Worm (Caenorhabditis elegans): ENCODE results near the gene F26F12.3.

The F26F12.3 gene

DNA sequence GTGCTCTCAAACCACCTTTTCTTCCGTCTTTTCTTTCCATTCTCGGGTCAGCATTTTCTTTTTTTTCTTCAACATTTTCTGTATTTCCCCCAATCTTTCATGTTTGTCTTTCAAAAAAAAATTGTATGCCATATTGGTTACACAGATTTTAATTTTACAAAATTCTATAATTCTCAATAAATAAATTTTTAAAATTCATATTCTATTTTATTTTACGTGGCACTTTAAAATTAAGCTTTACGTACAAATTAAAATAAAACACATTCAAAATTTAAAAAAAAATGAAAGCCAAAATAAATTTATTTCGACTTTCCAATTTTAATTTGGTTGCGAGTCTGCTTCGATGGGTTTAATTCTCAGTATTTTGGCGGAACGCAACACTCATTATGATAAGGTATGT, 40.1 kb downstream of the F26F12.3 start, which contains the start of gene ZC250.5:
ZC250.5 (plus strand) TSS at position 301 of the 400 bp plus-strand sequence.
- no peak for TF ChIP-seq klf-2 (GFP tag; conservative IDR thresholded peaks at IDR 0.05)
- no peak for TF ChIP-seq ztf-29 (GFP tag; IDR thresholded peaks at IDR 0.05)
- TF ChIP-seq med-1 (GFP tag; optimal IDR thresholded peaks at IDR 0.05; ENCODE audit: insufficient read depth) = no peak
- TF ChIP-seq cog-1 (tag; optimal IDR thresholded peaks at IDR 0.05) = no peak
- no peak for TF ChIP-seq ref-1 (GFP tag; conservative IDR thresholded peaks at IDR 0.05)
- no peak for TF ChIP-seq T22C8.4 (GFP tag; IDR thresholded peaks at IDR 0.05)
- TF ChIP-seq flt-1 (GFP tag; IDR thresholded peaks at IDR 0.05) = no peak
- TF ChIP-seq tab-1 (GFP tag; IDR thresholded peaks at IDR 0.05) = no peak
- TF ChIP-seq ztf-23 (GFP tag; IDR thresholded peaks at IDR 0.05) = no peak

DNA sequence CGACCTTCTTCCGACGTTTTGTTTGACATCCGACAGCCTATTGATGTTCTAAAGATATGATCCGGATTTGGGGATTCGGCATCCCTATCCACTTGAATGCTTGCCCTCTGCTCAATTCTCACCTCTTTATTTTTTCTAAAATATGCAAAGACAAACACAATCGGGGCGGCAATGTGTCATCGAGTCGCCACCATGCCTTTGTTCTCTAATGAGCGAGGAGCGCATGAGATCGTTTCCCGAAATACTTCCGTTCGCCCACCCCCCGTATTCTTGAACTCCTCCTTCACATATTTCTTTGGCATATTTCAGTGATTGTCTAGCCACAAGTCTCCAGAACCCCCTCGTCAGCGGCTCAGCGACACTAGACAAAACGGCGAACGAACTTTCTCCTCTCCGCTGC, 46.1 kb downstream of the F26F12.3 start, which contains the start of gene cyn-17:
cyn-17 (plus strand) TSS at position 301 of the 400 bp plus-strand sequence.
- TF ChIP-seq ztf-23 (GFP tag; IDR thresholded peaks at IDR 0.05) = no peak
- no peak for TF ChIP-seq cog-1 (tag; optimal IDR thresholded peaks at IDR 0.05)
- TF ChIP-seq T22C8.4 (GFP tag; IDR thresholded peaks at IDR 0.05) = no peak
- no peak for TF ChIP-seq med-1 (GFP tag; optimal IDR thresholded peaks at IDR 0.05; ENCODE audit: insufficient read depth)
- TF ChIP-seq ref-1 (GFP tag; conservative IDR thresholded peaks at IDR 0.05) = no peak
- no peak for TF ChIP-seq klf-2 (GFP tag; conservative IDR thresholded peaks at IDR 0.05)
- no peak for TF ChIP-seq tab-1 (GFP tag; IDR thresholded peaks at IDR 0.05)
- TF ChIP-seq ztf-29 (GFP tag; IDR thresholded peaks at IDR 0.05) = no peak
- no peak for TF ChIP-seq flt-1 (GFP tag; IDR thresholded peaks at IDR 0.05)

DNA sequence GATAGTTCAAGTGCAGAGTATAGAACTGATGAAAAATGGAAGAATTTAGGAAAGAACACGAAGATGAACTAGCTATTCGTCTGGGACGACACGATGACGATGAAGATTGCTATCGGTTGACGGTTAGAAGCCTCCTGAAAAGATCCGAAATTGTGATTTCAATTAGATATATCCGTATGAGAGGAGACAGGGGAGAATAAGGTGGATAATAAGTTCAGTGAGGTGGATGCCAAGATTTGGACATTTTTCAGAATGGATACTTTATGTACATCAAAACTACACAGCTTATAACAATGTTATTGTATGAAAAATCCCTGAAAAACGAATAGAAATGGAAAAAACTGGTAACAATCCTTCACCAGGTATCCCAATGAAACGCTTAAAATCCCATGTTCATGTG, 47.4 kb downstream of the F26F12.3 start, which contains the start of gene nstp-3:
nstp-3 (minus strand) TSS at position 101 of the 400 bp plus-strand sequence.
- TF ChIP-seq ztf-29 (GFP tag; IDR thresholded peaks at IDR 0.05) = no peak
- TF ChIP-seq T22C8.4 (GFP tag; IDR thresholded peaks at IDR 0.05) = no peak
- TF ChIP-seq cog-1 (tag; optimal IDR thresholded peaks at IDR 0.05) = no peak
- no peak for TF ChIP-seq ref-1 (GFP tag; conservative IDR thresholded peaks at IDR 0.05)
- no peak for TF ChIP-seq tab-1 (GFP tag; IDR thresholded peaks at IDR 0.05)
- no peak for TF ChIP-seq klf-2 (GFP tag; conservative IDR thresholded peaks at IDR 0.05)
- no peak for TF ChIP-seq med-1 (GFP tag; optimal IDR thresholded peaks at IDR 0.05; ENCODE audit: insufficient read depth)
- no peak for TF ChIP-seq ztf-23 (GFP tag; IDR thresholded peaks at IDR 0.05)
- TF ChIP-seq flt-1 (GFP tag; IDR thresholded peaks at IDR 0.05) = no peak

DNA sequence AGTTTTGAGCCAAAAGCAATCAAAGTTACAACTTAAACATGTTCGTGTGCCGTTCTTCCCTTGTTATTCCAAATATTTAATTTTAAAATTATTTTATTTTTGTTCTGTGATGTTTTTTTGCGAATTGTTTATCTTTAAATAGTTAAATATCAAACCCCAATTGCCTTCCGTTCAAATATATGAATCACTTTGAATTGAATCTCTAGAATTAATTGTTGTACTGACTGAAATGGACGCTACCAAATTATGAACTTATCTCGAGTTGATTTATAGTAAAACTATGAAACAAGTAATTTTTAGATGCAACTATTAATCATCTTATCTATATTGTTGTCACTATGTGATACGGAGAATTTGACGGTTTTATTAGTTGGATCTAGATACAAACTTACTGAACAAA, 53.5 kb downstream of the F26F12.3 start, which contains the start of gene ZC250.2:
ZC250.2 (plus strand) TSS at position 301 of the 400 bp plus-strand sequence.
- no peak for TF ChIP-seq tab-1 (GFP tag; IDR thresholded peaks at IDR 0.05)
- TF ChIP-seq cog-1 (tag; optimal IDR thresholded peaks at IDR 0.05) = no peak
- no peak for TF ChIP-seq T22C8.4 (GFP tag; IDR thresholded peaks at IDR 0.05)
- no peak for TF ChIP-seq flt-1 (GFP tag; IDR thresholded peaks at IDR 0.05)
- TF ChIP-seq klf-2 (GFP tag; conservative IDR thresholded peaks at IDR 0.05) = no peak
- no peak for TF ChIP-seq ztf-29 (GFP tag; IDR thresholded peaks at IDR 0.05)
- no peak for TF ChIP-seq med-1 (GFP tag; optimal IDR thresholded peaks at IDR 0.05; ENCODE audit: insufficient read depth)
- no peak for TF ChIP-seq ref-1 (GFP tag; conservative IDR thresholded peaks at IDR 0.05)
- no peak for TF ChIP-seq ztf-23 (GFP tag; IDR thresholded peaks at IDR 0.05)

DNA sequence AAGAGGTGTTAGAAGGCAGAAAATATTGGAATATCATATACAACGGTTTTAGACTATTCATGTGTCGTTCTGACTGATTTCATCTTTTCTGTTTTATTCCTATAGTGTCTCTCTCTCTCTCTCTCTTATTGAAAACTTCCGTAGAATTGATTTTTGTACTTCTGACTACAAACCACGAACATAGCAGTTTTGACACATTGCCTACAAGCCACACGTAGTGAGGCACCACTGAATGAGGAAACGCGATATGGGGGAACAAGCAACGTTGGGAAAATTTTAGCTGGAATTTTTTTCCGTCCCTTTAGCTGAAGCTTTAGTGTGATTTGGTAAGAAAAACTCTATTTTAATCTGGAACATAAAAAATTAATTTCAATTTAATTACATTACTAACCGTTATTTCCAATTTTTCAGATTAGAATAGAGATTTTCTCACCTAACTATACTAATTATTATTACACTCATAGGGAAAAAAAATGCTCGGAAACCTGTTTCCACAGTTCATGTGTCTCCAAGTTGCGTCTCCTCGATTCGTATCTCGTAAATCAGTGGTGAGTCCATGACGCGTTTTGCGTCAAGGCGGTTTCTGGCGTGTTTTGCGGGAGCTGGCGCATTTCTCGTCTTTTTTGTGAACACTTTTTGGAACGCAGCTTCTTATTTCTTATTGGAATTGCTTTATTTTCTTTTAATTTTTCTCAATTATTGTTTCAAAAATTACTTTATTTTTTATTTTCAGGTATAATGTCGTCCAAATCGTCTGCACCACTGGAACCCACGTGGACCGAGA, 54.8 kb downstream of the F26F12.3 start, which contains the start of the genes nhr-142 and F44E7.9:
nhr-142 (minus strand) TSS at position 57 of the 784 bp plus-strand sequence.
F44E7.9 (plus strand) TSS at position 734 of the 784 bp plus-strand sequence.
- TF ChIP-seq ref-1 (GFP tag; conservative IDR thresholded peaks at IDR 0.05) (no peak), ztf-23 (GFP tag; IDR thresholded peaks at IDR 0.05) (peak; percentile 79), cog-1 (tag; optimal IDR thresholded peaks at IDR 0.05) (peak; percentile 33)
